Comparison of ENCODE assay signal across 2 fruit fly cellular contexts in the genomic region with DNA sequence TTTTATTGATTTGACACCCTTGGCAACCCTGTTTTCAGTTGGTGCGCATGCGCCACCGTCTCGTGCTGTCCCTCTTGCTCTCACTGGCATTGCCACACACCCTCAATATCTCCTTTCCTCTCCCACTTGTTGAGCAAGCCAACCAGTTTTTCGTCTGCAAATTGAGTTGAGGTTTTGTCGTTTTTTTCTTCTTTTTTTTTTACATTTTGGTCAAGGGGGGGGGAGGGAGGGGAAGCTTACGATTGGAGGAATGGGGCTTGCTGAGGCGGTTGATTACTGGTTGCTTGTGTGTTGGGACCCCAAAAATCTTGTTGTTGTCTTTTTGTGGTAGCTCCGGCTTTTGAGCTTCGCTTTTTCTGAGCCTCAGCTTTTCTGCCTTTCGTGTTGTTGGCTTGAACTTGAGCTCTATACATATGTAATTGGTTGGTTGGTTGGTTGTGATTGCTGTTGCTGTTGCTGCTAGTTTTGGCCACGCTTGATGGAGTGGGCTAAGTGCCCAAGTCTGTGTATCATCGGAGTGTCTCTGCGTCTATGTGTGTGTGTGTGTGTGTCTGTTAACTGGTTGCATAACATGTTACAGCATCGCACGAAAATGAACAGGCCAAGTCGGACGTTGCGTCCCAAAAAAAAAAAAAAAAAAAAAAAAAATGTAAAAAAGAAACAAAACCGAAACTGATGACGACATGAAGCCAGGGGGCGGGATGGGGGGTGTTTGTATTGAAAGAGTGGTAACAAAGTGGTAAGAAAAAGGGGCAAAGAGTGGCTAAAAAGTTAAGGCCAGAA.
A peak's percentile ranks its signal among the peaks of the same experiment; 100 is the strongest.
TF ChIP-seq lines count a peak whose summit lies in the region.

No protein-coding gene starts in this region.

TF ChIP-seq in whole organism, embryonic, 481 proteins besides CTCF, POLR2A, EP300 and RAD21 (continued from another document):
- TF ChIP-seq CG7987 (GFP tag; optimal IDR thresholded peaks at IDR 0.05; lab: Kevin White, UChicago): peak; percentile 17
- TF ChIP-seq CoRest (tag; optimal IDR thresholded peaks at IDR 0.05; lab: Kevin White, UChicago): peak; percentile 28
- peak; percentile 99 for TF ChIP-seq sqz (GFP tag; optimal IDR thresholded peaks at IDR 0.05; lab: Kevin White, UChicago)
- no peak for TF ChIP-seq CG9876 (GFP tag; optimal IDR thresholded peaks at IDR 0.05; lab: Kevin White, UChicago)
- no peak for TF ChIP-seq CG14014 (GFP tag; IDR thresholded peaks at IDR 0.05; lab: Robert Waterston, UW)
- TF ChIP-seq Nf-YA (GFP tag; IDR thresholded peaks at IDR 0.05; lab: Robert Waterston, UW): no peak
- TF ChIP-seq nom (GFP tag; optimal IDR thresholded peaks at IDR 0.05; lab: Kevin White, UChicago): peak; percentile 95
- TF ChIP-seq CG18011 (GFP tag; optimal IDR thresholded peaks at IDR 0.05; lab: Kevin White, UChicago): no peak
- TF ChIP-seq hb (GFP tag; IDR thresholded peaks at IDR 0.05; lab: Robert Waterston, UW; ENCODE audit: partially characterized antibody): no peak
- TF ChIP-seq CG13296 (GFP tag; optimal IDR thresholded peaks at IDR 0.05; lab: Kevin White, UChicago): peak; percentile 6
- TF ChIP-seq CG10274 (GFP tag; optimal IDR thresholded peaks at IDR 0.05; lab: Kevin White, UChicago): no peak
- TF ChIP-seq Nf-YC (tag; optimal IDR thresholded peaks at IDR 0.05; lab: Kevin White, UChicago): peak; percentile 69
- peak; percentile 77 for TF ChIP-seq CG10543 (GFP tag; optimal IDR thresholded peaks at IDR 0.05; lab: Kevin White, UChicago)
- TF ChIP-seq rib (GFP tag; IDR thresholded peaks at IDR 0.05; lab: Robert Waterston, UW): 0 out of 2 replicates have a peak, but pooled peaks have one; percentile 21
- no peak for TF ChIP-seq E2f2 (GFP tag; IDR thresholded peaks at IDR 0.05; lab: Robert Waterston, UW)
- TF ChIP-seq br (optimal IDR thresholded peaks at IDR 0.05; lab: Kevin White, UChicago): no peak
- TF ChIP-seq Drgx (GFP tag; IDR thresholded peaks at IDR 0.05; lab: Robert Waterston, UW): peak; percentile 86
- peak; percentile 80; the same call in 2 of the 4 replicates for TF ChIP-seq chinmo (GFP tag; IDR thresholded peaks at IDR 0.05; lab: Robert Waterston, UW; ENCODE audit: partially characterized antibody)
- TF ChIP-seq pan (optimal IDR thresholded peaks at IDR 0.05; lab: Kevin White, UChicago): no peak
- no peak for TF ChIP-seq pan (GFP tag; optimal IDR thresholded peaks at IDR 0.05 in 1 of 2, IDR thresholded peaks at IDR 0.05 in 1 of 2)

TF ChIP-seq in whole organism, prepupa, 60 proteins besides CTCF, POLR2A, EP300 and RAD21 (continued from another document):
- TF ChIP-seq fd85E (GFP tag; optimal IDR thresholded peaks at IDR 0.05; lab: Kevin White, UChicago) (peak; percentile 2), Blimp-1 (GFP tag; optimal IDR thresholded peaks at IDR 0.05; lab: Kevin White, UChicago) (peak; percentile 72), svp (GFP tag; lab: Kevin White, UChicago) (peak; percentile 60), CG11902 (GFP tag; optimal IDR thresholded peaks at IDR 0.05; lab: Kevin White, UChicago) (no peak), acj6 (GFP tag; optimal IDR thresholded peaks at IDR 0.05; lab: Kevin White, UChicago) (no peak), Eip93F (GFP tag; optimal IDR thresholded peaks at IDR 0.05; lab: Kevin White, UChicago) (peak; percentile 27), CG10631 (GFP tag; optimal IDR thresholded peaks at IDR 0.05; lab: Kevin White, UChicago) (peak; percentile 31), CG3919 (GFP tag; optimal IDR thresholded peaks at IDR 0.05; lab: Kevin White, UChicago) (peak; percentile 30), Eip78C (GFP tag; lab: Kevin White, UChicago) (peak; percentile 83), vri (GFP tag; optimal IDR thresholded peaks at IDR 0.05; lab: Kevin White, UChicago) (peak; percentile 99), Lpt (GFP tag; optimal IDR thresholded peaks at IDR 0.05; lab: Kevin White, UChicago) (peak; percentile 82)
